Worm (Caenorhabditis elegans) whole organism, midembryonic: Measurements from ENCODE around the gene adbp-1.

Source experiments
- cog-1 ChIP-seq: sonication (generic microtip); optimal IDR thresholded peaks from 2 replicates; lab custom pipeline; 2016; ENCODE audit warnings: missing genetic modification characterization, missing compliant biosample characterization
- klf-2 ChIP-seq: fragments of 200-800 bp; sonication (Bioruptor generic); conservative IDR thresholded peaks from 2 replicates; pipeline ENCODE4 v1.3.6; 2022; ENCODE audit warnings: missing genetic modification reagents, missing genetic modification characterization, missing compliant biosample characterization
- ztf-29 ChIP-seq: fragments of 200-800 bp; sonication (Bioruptor generic); IDR thresholded peaks from 2 replicates; pipeline ENCODE4 v1.3.6; 2022; ENCODE audit warnings: missing genetic modification reagents, missing genetic modification characterization, missing compliant biosample characterization

DNA sequence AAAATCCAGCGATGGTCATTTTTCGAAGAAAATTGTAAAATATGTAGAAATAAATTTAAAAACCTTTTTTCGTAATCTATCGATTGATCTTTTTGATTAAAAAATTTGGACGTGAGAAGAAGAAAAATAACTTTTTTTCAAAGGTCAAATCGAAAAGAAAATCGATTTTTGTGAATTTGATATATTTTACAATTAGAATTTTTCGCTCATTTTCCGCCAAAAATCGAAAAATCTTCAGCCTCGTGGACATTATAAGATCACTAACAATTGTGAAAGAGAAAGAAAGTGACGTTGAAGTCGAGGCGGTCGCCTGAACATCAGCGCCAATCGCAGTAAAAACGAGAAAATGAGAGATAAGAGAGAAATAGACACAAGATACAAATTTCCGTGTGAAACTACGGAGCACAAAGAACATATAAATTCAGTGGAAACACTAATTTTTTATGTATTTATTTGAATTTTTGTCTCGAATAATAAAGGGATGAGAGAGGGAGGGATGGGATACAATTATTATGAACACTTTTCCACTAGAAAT is 25.7 kb downstream of the adbp-1 start, which contains the start of gene cisd-1:
- no peak for TF ChIP-seq cog-1 (tag; lab: Kevin White, UChicago)
- no peak for TF ChIP-seq klf-2 (GFP tag; lab: Robert Waterston, UW)
- no peak for TF ChIP-seq ztf-29 (GFP tag; lab: Robert Waterston, UW)
